Worm (Caenorhabditis elegans) whole organism, young adult: Measurements from ENCODE around the gene clec-144.

Experiments used
- C06A6.2 ChIP-seq: fragments of 200-800 bp; sonication (Bioruptor generic); conservative IDR thresholded peaks from 2 replicates; pipeline ENCODE4 v1.3.6; 2022; ENCODE audit warnings: missing genetic modification characterization, missing compliant biosample characterization
- aptf-3 ChIP-seq: fragments of 200-800 bp; sonication (Bioruptor generic); IDR thresholded peaks from 2 replicates; pipeline ENCODE4 v1.3.6; 2022; ENCODE audit warnings: missing genetic modification characterization, missing compliant biosample characterization
- bed-2 ChIP-seq: fragments of 200-800 bp; sonication (Bioruptor generic); IDR thresholded peaks from 2 replicates; pipeline ENCODE4 v1.3.6; 2022; ENCODE audit warnings: missing genetic modification reagents, missing genetic modification characterization, missing compliant biosample characterization

- TF ChIP-seq bed-2 (GFP tag; lab: Robert Waterston, UW) (no peak), C06A6.2 (no peak), aptf-3 (no peak)
Measured at ce11 chrII:11806256-11806655, 26.1 kb downstream of the clec-144 start, which contains the start of gene jmjd-1.1.
